Fruit fly (Drosophila melanogaster): ENCODE results near the gene CG15399.
A peak's percentile ranks its signal among the peaks of the same experiment; 100 is the strongest.

The CG15399 gene

dm6 chr2L:2750337-2751084 lies 21.1 kb downstream of the CG15399 start (continued):
- TF ChIP-seq CG1792 (GFP tag; optimal IDR thresholded peaks at IDR 0.05) (peak; percentile 75), Xrp1 (GFP tag; IDR thresholded peaks at IDR 0.05) (no peak), seq (GFP tag; IDR thresholded peaks at IDR 0.05) (no peak), tgo (GFP tag; IDR thresholded peaks at IDR 0.05) (no peak), CG9609 (GFP tag; optimal IDR thresholded peaks at IDR 0.05) (peak; percentile 72), CG32772 (GFP tag; IDR thresholded peaks at IDR 0.05) (no peak), CG7357 (GFP tag; IDR thresholded peaks at IDR 0.05) (peak; percentile 74), CG30403 (GFP tag; optimal IDR thresholded peaks at IDR 0.05) (peak; percentile 78), CG2129 (GFP tag; IDR thresholded peaks at IDR 0.05; ENCODE audit: partially characterized antibody) (no peak), CG7987 (GFP tag; optimal IDR thresholded peaks at IDR 0.05) (peak; percentile 86), CG2678 (tag; optimal IDR thresholded peaks at IDR 0.05) (peak; percentile 91), Trl (optimal IDR thresholded peaks at IDR 0.05) (no peak), Trl (GFP tag; optimal IDR thresholded peaks at IDR 0.05) (peak; percentile 86), phol (tag; optimal IDR thresholded peaks at IDR 0.05) (peak; percentile 83), Myb (GFP tag; optimal IDR thresholded peaks at IDR 0.05) (peak; percentile 64), wdn (GFP tag; IDR thresholded peaks at IDR 0.05) (no peak), so (GFP tag; IDR thresholded peaks at IDR 0.05) (no peak), CG7745 (tag; optimal IDR thresholded peaks at IDR 0.05) (no peak), zen (tag; optimal IDR thresholded peaks at IDR 0.05) (peak; percentile 75), jing (GFP tag; optimal IDR thresholded peaks at IDR 0.05) (peak; percentile 48), ind (GFP tag; optimal IDR thresholded peaks at IDR 0.05) (peak; percentile 89), CG1603 (tag; optimal IDR thresholded peaks at IDR 0.05) (peak; percentile 75), CG34422 (GFP tag; IDR thresholded peaks at IDR 0.05) (no peak), CG2199 (GFP tag; IDR thresholded peaks at IDR 0.05) (no peak), Lpt (GFP tag; optimal IDR thresholded peaks at IDR 0.05) (no peak), Dll (GFP tag; IDR thresholded peaks at IDR 0.05; ENCODE audit: partially characterized antibody) (no peak), CG4424 (GFP tag; optimal IDR thresholded peaks at IDR 0.05) (peak; percentile 72), Dbx (GFP tag; IDR thresholded peaks at IDR 0.05) (no peak), H2.0 (GFP tag; IDR thresholded peaks at IDR 0.05) (no peak), HLH4C (GFP tag; IDR thresholded peaks at IDR 0.05; ENCODE audit: partially characterized antibody) (no peak), Aef1 (GFP tag; IDR thresholded peaks at IDR 0.05) (no peak), inv (GFP tag; IDR thresholded peaks at IDR 0.05; ENCODE audit: partially characterized antibody) (no peak), B-H1 (GFP tag; IDR thresholded peaks at IDR 0.05) (no peak), CG4617 (GFP tag; optimal IDR thresholded peaks at IDR 0.05; ENCODE audit: borderline replicate concordance) (peak; percentile 8), run (tag; optimal IDR thresholded peaks at IDR 0.05) (no peak), gcm2 (GFP tag; optimal IDR thresholded peaks at IDR 0.05) (peak; percentile 76), ash1 (GFP tag; optimal IDR thresholded peaks at IDR 0.05) (peak; percentile 62), CHES-1-like (GFP tag; optimal IDR thresholded peaks at IDR 0.05) (peak; percentile 64), CG6689 (GFP tag; IDR thresholded peaks at IDR 0.05) (no peak), Poxn (GFP tag; IDR thresholded peaks at IDR 0.05) (no peak), vvl (GFP tag; IDR thresholded peaks at IDR 0.05) (no peak), Atf-2 (GFP tag; optimal IDR thresholded peaks at IDR 0.05) (peak; percentile 57), disco-r (GFP tag; optimal IDR thresholded peaks at IDR 0.05) (peak; percentile 67), dati (GFP tag; IDR thresholded peaks at IDR 0.05) (no peak), CG16815 (GFP tag; optimal IDR thresholded peaks at IDR 0.05) (peak; percentile 56), CG17912 (GFP tag; optimal IDR thresholded peaks at IDR 0.05) (no peak), Deaf1 (tag; optimal IDR thresholded peaks at IDR 0.05) (peak; percentile 86), Mad (GFP tag; optimal IDR thresholded peaks at IDR 0.05) (no peak), Oaz (GFP tag; IDR thresholded peaks at IDR 0.05) (no peak), E2f1 (GFP tag; IDR thresholded peaks at IDR 0.05) (no peak), twi (tag; optimal IDR thresholded peaks at IDR 0.05) (peak; percentile 56), CG4404 (GFP tag; IDR thresholded peaks at IDR 0.05) (no peak)

Measured in whole organism, embryonic.